Worm (Caenorhabditis elegans) whole organism, L1 larva: ENCODE data around the gene F37B12.3.

ENCODE experiments used
- C34B4.2 ChIP-seq: sonication (generic microtip); optimal IDR thresholded peaks from 2 replicates; lab custom pipeline; 2017; ENCODE audit warnings: mild to moderate bottlenecking, missing genetic modification characterization, missing compliant biosample characterization
- F16B12.6 ChIP-seq: fragments of 150-350 bp; optimal IDR thresholded peaks from 2 replicates; lab custom pipeline; 2014; ENCODE audit warnings: missing biosample characterization, missing genetic modification characterization
- Y116A8C.19 ChIP-seq: sonication (generic microtip); optimal IDR thresholded peaks from 2 replicates; lab custom pipeline; 2016; ENCODE audit warnings: missing compliant biosample characterization, missing genetic modification characterization, borderline replicate concordance
- aha-1 ChIP-seq: fragments of 150-350 bp; optimal IDR thresholded peaks from 2 replicates; lab custom pipeline; 2014; ENCODE audit warnings: missing biosample characterization, missing genetic modification characterization
- alr-1 ChIP-seq: fragments of 200-800 bp; sonication (Bioruptor generic); optimal IDR thresholded peaks from 2 replicates; lab custom pipeline; 2018; ENCODE audit warnings: borderline replicate concordance, mild to moderate bottlenecking, missing genetic modification characterization, missing compliant biosample characterization
- aly-2 ChIP-seq: fragments of 150-350 bp; optimal IDR thresholded peaks from 2 replicates; lab custom pipeline; 2014; ENCODE audit warnings: missing biosample characterization, missing genetic modification characterization
- ceh-82 ChIP-seq, 3 experiments: fragments of 150-350 bp in 1 of 3; sonication (generic microtip) in 2 of 3; optimal IDR thresholded peaks; 2 replicates each; lab custom pipeline; 2014 to 2017; ENCODE audit warnings: missing biosample characterization in 3 of 3, missing genetic modification characterization in 3 of 3
- ceh-88 ChIP-seq: fragments of 200-800 bp; sonication (Bioruptor generic); IDR thresholded peaks from 2 replicates; pipeline ENCODE4 v1.3.6; 2022; ENCODE audit warnings: missing genetic modification characterization, missing compliant biosample characterization
- ceh-90 ChIP-seq: sonication (generic microtip); optimal IDR thresholded peaks from 2 replicates; lab custom pipeline; 2016; ENCODE audit warnings: missing genetic modification characterization, missing compliant biosample characterization
- efl-1 ChIP-seq, 4 experiments: fragments of 150-350 bp; optimal IDR thresholded peaks in 3 of 4; peaks in 1 of 4; 1 replicate in 1 of 4; 2 replicates in 3 of 4; lab custom pipeline; 2014; ENCODE audit warnings: missing biosample characterization in 2 of 4, missing genetic modification characterization in 2 of 4, missing genetic modification reagents in 2 of 4
- egl-27 ChIP-seq, 2 experiments: fragments of 150-350 bp in 1 of 2; sonication (generic microtip); optimal IDR thresholded peaks; 3 replicates each; lab custom pipeline; 2017 to 2018; ENCODE audit warnings: missing biosample characterization in 2 of 2, missing genetic modification characterization in 2 of 2, missing genetic modification reagents in 2 of 2
- ets-5 ChIP-seq: fragments of 200-800 bp; sonication (Bioruptor generic); IDR thresholded peaks from 2 replicates; pipeline ENCODE4 v1.3.6; 2022; ENCODE audit warnings: missing genetic modification characterization, missing compliant biosample characterization
- fkh-10 ChIP-seq: sonication (generic microtip); optimal IDR thresholded peaks from 2 replicates; lab custom pipeline; 2017; ENCODE audit warnings: missing biosample characterization, missing genetic modification reagents, missing genetic modification characterization
- fkh-8 ChIP-seq: sonication (generic microtip); optimal IDR thresholded peaks from 2 replicates; lab custom pipeline; 2016; ENCODE audit warnings: mild to moderate bottlenecking, missing genetic modification characterization, missing compliant biosample characterization
- fos-1 ChIP-seq: fragments of 150-350 bp; optimal IDR thresholded peaks from 2 replicates; lab custom pipeline; 2014; ENCODE audit warnings: missing biosample characterization, missing genetic modification characterization
- hpl-2 ChIP-seq: fragments of 150-350 bp; optimal IDR thresholded peaks from 2 replicates; lab custom pipeline; 2014; ENCODE audit warnings: missing biosample characterization, missing genetic modification reagents, missing genetic modification characterization
- isw-1 ChIP-seq: fragments of 200-800 bp; sonication (Bioruptor generic); IDR thresholded peaks from 2 replicates; pipeline ENCODE4 v1.3.6; 2022; ENCODE audit warnings: missing genetic modification characterization, missing compliant biosample characterization
- jun-1 ChIP-seq: fragments of 150-350 bp; optimal IDR thresholded peaks from 2 replicates; lab custom pipeline; 2014; ENCODE audit warnings: missing biosample characterization, missing genetic modification reagents, missing genetic modification characterization
- lin-14 ChIP-seq: fragments of 200-800 bp; sonication (Bioruptor generic); optimal IDR thresholded peaks from 2 replicates; lab custom pipeline; 2018; ENCODE audit warnings: mild to moderate bottlenecking, missing genetic modification characterization, moderate library complexity, missing compliant biosample characterization
- lin-35 ChIP-seq, 2 experiments: fragments of 150-350 bp; optimal IDR thresholded peaks; 2 replicates each; lab custom pipeline; 2014; ENCODE audit warnings: missing biosample characterization in 2 of 2, missing genetic modification characterization in 2 of 2, missing genetic modification reagents in 2 of 2
- lir-3 ChIP-seq: sonication (generic microtip); optimal IDR thresholded peaks from 2 replicates; lab custom pipeline; 2016; ENCODE audit warnings: mild to moderate bottlenecking, missing genetic modification characterization, moderate library complexity, missing compliant biosample characterization; ENCODE audit not compliant: poor library complexity
- lsy-2 ChIP-seq, 2 experiments: fragments of 150-350 bp; optimal IDR thresholded peaks; 2 replicates each; lab custom pipeline; 2014; ENCODE audit warnings: missing biosample characterization in 2 of 2, missing genetic modification characterization in 2 of 2
- mep-1 ChIP-seq: fragments of 150-350 bp; optimal IDR thresholded peaks from 2 replicates; lab custom pipeline; 2014; ENCODE audit warnings: missing biosample characterization, missing genetic modification characterization
- nhr-11 ChIP-seq: fragments of 150-350 bp; optimal IDR thresholded peaks from 2 replicates; lab custom pipeline; 2014; ENCODE audit warnings: missing biosample characterization, missing genetic modification characterization
- nhr-12 ChIP-seq: sonication (generic microtip); optimal IDR thresholded peaks from 2 replicates; lab custom pipeline; 2017; ENCODE audit warnings: missing biosample characterization, missing genetic modification characterization
- nhr-19 ChIP-seq: fragments of 200-800 bp; sonication (Bioruptor generic); conservative IDR thresholded peaks from 2 replicates; pipeline ENCODE4 v1.3.6; 2022; ENCODE audit warnings: missing genetic modification characterization, missing compliant biosample characterization
- nhr-20 ChIP-seq: sonication (generic microtip); optimal IDR thresholded peaks from 2 replicates; lab custom pipeline; 2016; ENCODE audit warnings: mild to moderate bottlenecking, missing genetic modification characterization, missing compliant biosample characterization
- nhr-237 ChIP-seq: fragments of 150-350 bp; optimal IDR thresholded peaks from 2 replicates; lab custom pipeline; 2014; ENCODE audit warnings: missing biosample characterization, missing genetic modification characterization
- nhr-47 ChIP-seq: sonication (generic microtip); optimal IDR thresholded peaks from 2 replicates; lab custom pipeline; 2016; ENCODE audit warnings: mild to moderate bottlenecking, missing genetic modification characterization, moderate library complexity, missing compliant biosample characterization
- nhr-71 ChIP-seq: sonication (generic microtip); optimal IDR thresholded peaks from 2 replicates; lab custom pipeline; 2016; ENCODE audit warnings: mild to moderate bottlenecking, missing genetic modification characterization, moderate library complexity, missing compliant biosample characterization
- nhr-77 ChIP-seq: fragments of 150-350 bp; optimal IDR thresholded peaks from 2 replicates; lab custom pipeline; 2014; ENCODE audit warnings: missing biosample characterization, missing genetic modification characterization
- nhr-85 ChIP-seq: sonication (generic microtip); peaks from one replicate; lab custom pipeline; 2016; ENCODE audit warnings: missing genetic modification characterization, inconsistent platforms, missing compliant biosample characterization
- nhr-90 ChIP-seq: sonication (generic microtip); optimal IDR thresholded peaks from 2 replicates; lab custom pipeline; 2016; ENCODE audit warnings: mild to moderate bottlenecking, missing genetic modification characterization, missing compliant biosample characterization; ENCODE audit not compliant: poor library complexity
- pax-3 ChIP-seq: fragments of 200-800 bp; sonication (Bioruptor generic); optimal IDR thresholded peaks from 2 replicates; lab custom pipeline; 2018; ENCODE audit warnings: mild to moderate bottlenecking, missing genetic modification characterization, moderate library complexity, missing compliant biosample characterization
- rnt-1 ChIP-seq: sonication (generic microtip); optimal IDR thresholded peaks from 2 replicates; lab custom pipeline; 2016; ENCODE audit warnings: mild to moderate bottlenecking, missing genetic modification characterization, moderate library complexity, missing compliant biosample characterization
- skn-1 ChIP-seq: fragments of 150-350 bp; optimal IDR thresholded peaks from 2 replicates; lab custom pipeline; 2014; ENCODE audit warnings: missing biosample characterization, missing genetic modification characterization
- snpc-4 ChIP-seq: fragments of 150-350 bp; optimal IDR thresholded peaks from 2 replicates; lab custom pipeline; 2014; ENCODE audit warnings: missing biosample characterization, missing genetic modification characterization
- sptf-1 ChIP-seq: fragments of 150-350 bp; optimal IDR thresholded peaks from 2 replicates; lab custom pipeline; 2014; ENCODE audit warnings: missing biosample characterization, missing genetic modification characterization
- swsn-7 ChIP-seq: sonication (generic microtip); optimal IDR thresholded peaks from 2 replicates; lab custom pipeline; 2016; ENCODE audit warnings: missing genetic modification characterization, missing compliant biosample characterization
- tbx-2 ChIP-seq: sonication (generic microtip); optimal IDR thresholded peaks from 2 replicates; lab custom pipeline; 2016; ENCODE audit warnings: missing genetic modification characterization, missing compliant biosample characterization
- unc-62 ChIP-seq: fragments of 150-350 bp; optimal IDR thresholded peaks from 2 replicates; lab custom pipeline; 2014; ENCODE audit warnings: missing biosample characterization, missing genetic modification reagents, missing genetic modification characterization
- unc-98 ChIP-seq: fragments of 200-800 bp; sonication (Bioruptor generic); IDR thresholded peaks from 2 replicates; pipeline ENCODE4 v1.3.6; 2022; ENCODE audit warnings: missing genetic modification characterization, missing compliant biosample characterization
- vab-15 ChIP-seq: sonication (generic microtip); optimal IDR thresholded peaks from 2 replicates; lab custom pipeline; 2017; ENCODE audit warnings: missing genotype, mild to moderate bottlenecking, missing genetic modification characterization, missing compliant biosample characterization
- zag-1 ChIP-seq: fragments of 150-350 bp; optimal IDR thresholded peaks from 2 replicates; lab custom pipeline; 2014; ENCODE audit warnings: missing biosample characterization, missing genetic modification characterization
- zip-4 ChIP-seq: fragments of 200-800 bp; sonication (Bioruptor generic); optimal IDR thresholded peaks from 2 replicates; lab custom pipeline; 2018; ENCODE audit warnings: mild to moderate bottlenecking, missing genetic modification characterization, moderate library complexity, missing compliant biosample characterization
- ztf-11 ChIP-seq, 2 experiments: sonication (generic microtip); optimal IDR thresholded peaks; 2 replicates each; lab custom pipeline; 2016 to 2017; ENCODE audit warnings: missing genetic modification characterization in 2 of 2, missing biosample characterization in 1 of 2, missing compliant biosample characterization in 1 of 2

F37B12.3 gene

ce11 chrII:9063350-9063749 lies 22.1 kb upstream of the F37B12.3 start:
- TF ChIP-seq hpl-2 (GFP tag; lab: Kevin White, UChicago) (no peak), egl-27 (tag; optimal IDR thresholded peaks at IDR 0.05; lab: Kevin White, UChicago) (no peak), lin-35 (GFP tag; optimal IDR thresholded peaks at IDR 0.05; lab: Kevin White, UChicago) (no peak), nhr-71 (tag; lab: Kevin White, UChicago) (peak; percentile 7), Y116A8C.19 (no peak), fkh-10 (GFP tag; lab: Kevin White, UChicago) (no peak), alr-1 (no peak), ztf-11 (tag; optimal IDR thresholded peaks at IDR 0.05; lab: Kevin White, UChicago) (peak in 1 of 2 experiments; percentile 58), skn-1 (tag; lab: Kevin White, UChicago) (no peak), tbx-2 (tag; lab: Kevin White, UChicago) (peak; percentile 13), lir-3 (tag; lab: Kevin White, UChicago) (no peak), ets-5 (GFP tag; lab: Robert Waterston, UW) (no peak), F16B12.6 (tag; lab: Kevin White, UChicago) (no peak), nhr-85 (no peak), fkh-8 (tag; lab: Kevin White, UChicago) (no peak)

- TF ChIP-seq nhr-20 (tag; lab: Kevin White, UChicago) = no peak
- TF ChIP-seq nhr-237 (tag; lab: Kevin White, UChicago) = no peak
- TF ChIP-seq skn-1 (tag; lab: Kevin White, UChicago) = peak; percentile 60
- TF ChIP-seq unc-98 (GFP tag; lab: Robert Waterston, UW) = no peak
- TF ChIP-seq tbx-2 (tag; lab: Kevin White, UChicago) = no peak
- TF ChIP-seq C34B4.2 (tag; lab: Kevin White, UChicago) = no peak
- TF ChIP-seq F16B12.6 (tag; lab: Kevin White, UChicago) = no peak
- TF ChIP-seq rnt-1 = peak; percentile 19
- no peak for TF ChIP-seq fos-1 (tag; lab: Kevin White, UChicago)
- TF ChIP-seq nhr-85 = peak; percentile 66
- TF ChIP-seq egl-27 (tag; optimal IDR thresholded peaks at IDR 0.05; lab: Kevin White, UChicago) = no peak
- no peak for TF ChIP-seq ets-5 (GFP tag; lab: Robert Waterston, UW)
- TF ChIP-seq efl-1 (optimal IDR thresholded peaks at IDR 0.05; lab: Kevin White, UChicago) = no peak
- peak in 1 of 2 experiments; percentile 21 for TF ChIP-seq efl-1 (GFP tag; optimal IDR thresholded peaks at IDR 0.05 in 1 of 2; lab: Kevin White, UChicago)
Observed at ce11 chrII:9062261-9062948, 21.2 kb upstream of the F37B12.3 start.

DNA sequence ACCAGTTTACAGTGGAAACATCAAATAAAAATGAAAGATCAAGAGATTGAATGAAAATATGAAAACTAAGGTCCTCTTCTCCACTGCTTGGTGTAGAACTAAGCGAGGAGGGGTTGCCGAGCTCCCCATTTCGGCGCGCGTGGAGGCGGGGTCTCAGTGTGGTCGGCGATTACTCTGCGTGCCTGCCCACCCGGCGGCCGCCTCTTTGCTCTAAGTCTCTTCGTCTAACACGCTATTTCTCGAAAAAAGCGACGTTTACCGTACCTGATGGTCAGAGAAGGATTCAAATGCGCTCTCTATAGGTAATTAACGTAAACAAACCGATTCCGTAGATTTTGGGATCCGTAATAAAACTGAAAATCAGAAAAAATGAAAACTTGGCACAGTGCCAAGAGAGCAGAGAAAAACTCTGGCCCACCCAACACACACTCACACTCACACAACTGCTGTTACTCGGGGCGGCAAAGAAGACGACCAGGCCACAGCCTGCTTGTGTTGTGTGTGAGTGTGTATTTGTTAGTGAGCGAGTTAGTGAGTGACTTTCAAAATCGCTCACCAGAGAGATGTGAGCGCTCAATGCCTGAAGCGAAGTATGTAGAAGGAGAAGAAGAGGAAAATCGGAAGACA lies 20.5 kb upstream of the F37B12.3 start:
- TF ChIP-seq ceh-88 (GFP tag; lab: Robert Waterston, UW) (no peak), ceh-90 (no peak), snpc-4 (tag; lab: Kevin White, UChicago) (no peak), zip-4 (no peak), sptf-1 (no peak), aha-1 (tag; lab: Kevin White, UChicago) (peak; percentile 51), aly-2 (tag; lab: Kevin White, UChicago) (peak; percentile 14), nhr-77 (tag; lab: Kevin White, UChicago) (peak; percentile 75), lsy-2 (tag; optimal IDR thresholded peaks at IDR 0.05; lab: Kevin White, UChicago) (peak; percentile 72 to 81), fos-1 (tag; lab: Kevin White, UChicago) (peak; percentile 66), swsn-7 (tag; lab: Kevin White, UChicago) (peak; percentile 75), isw-1 (peak; percentile 47), nhr-47 (tag; lab: Kevin White, UChicago) (peak; percentile 78), zag-1 (no peak), nhr-237 (tag; lab: Kevin White, UChicago) (peak; percentile 63), nhr-11 (tag; lab: Kevin White, UChicago) (no peak), ztf-11 (tag; optimal IDR thresholded peaks at IDR 0.05; lab: Kevin White, UChicago) (no peak), ceh-82 (tag; optimal IDR thresholded peaks at IDR 0.05; lab: Kevin White, UChicago) (peak; percentile 15 to 73 (median 62)), nhr-71 (tag; lab: Kevin White, UChicago) (peak; percentile 89), nhr-19 (GFP tag; lab: Robert Waterston, UW) (peak; percentile 47), nhr-12 (no peak), pax-3 (tag; lab: Kevin White, UChicago) (peak; percentile 50), nhr-85 (peak; percentile 45), vab-15 (no peak), unc-62 (GFP tag; lab: Kevin White, UChicago) (no peak), jun-1 (peak; percentile 47), mep-1 (tag; lab: Kevin White, UChicago) (peak; percentile 81), nhr-90 (tag; lab: Kevin White, UChicago) (peak; percentile 26), lin-14 (GFP tag; lab: Kevin White, UChicago) (peak; percentile 90)
